Worm (Caenorhabditis elegans): ENCODE data around the gene T13C2.3.

- TF ChIP-seq F39B2.1 (GFP tag; IDR thresholded peaks at IDR 0.05), result no peak
- no peak for TF ChIP-seq snpc-4 (GFP tag; optimal IDR thresholded peaks at IDR 0.05)
- no peak for TF ChIP-seq snpc-4 (tag; optimal IDR thresholded peaks at IDR 0.05)
- no peak for TF ChIP-seq Y79H2A.3 (GFP tag; conservative IDR thresholded peaks at IDR 0.05)
- TF ChIP-seq cebp-2 (GFP tag; IDR thresholded peaks at IDR 0.05), result no peak
- TF ChIP-seq pha-4 (tag; optimal IDR thresholded peaks at IDR 0.05), result no peak
- no peak for TF ChIP-seq ekl-4 (GFP tag; IDR thresholded peaks at IDR 0.05)
These were observed 37.7 kb downstream of the T13C2.3 start for ce11 chrII:6826726-6827125.

Data from whole organism, young adult.